Fruit fly (Drosophila melanogaster): ENCODE results near the gene CG5011.

The CG5011 gene

dm6 chr2L:1185642-1186497 is 14.6 kb upstream of the CG5011 start, which contains the start of gene CG5001 (continued):
- TF ChIP-seq D (optimal IDR thresholded peaks at IDR 0.05), result no peak
- TF ChIP-seq D (GFP tag; optimal IDR thresholded peaks at IDR 0.05), result no peak
- TF ChIP-seq CG14710 (tag; optimal IDR thresholded peaks at IDR 0.05), result peak; percentile 76
- peak in 1 of 2 experiments; percentile 30 for TF ChIP-seq crp (GFP tag; optimal IDR thresholded peaks at IDR 0.05)
- TF ChIP-seq Drgx (GFP tag; IDR thresholded peaks at IDR 0.05), result peak; percentile 87
- peak; percentile 68 for TF ChIP-seq CHES-1-like (GFP tag; optimal IDR thresholded peaks at IDR 0.05)
- peak; percentile 59; the same call in 1 of the 2 replicates for TF ChIP-seq CG11085 (GFP tag; IDR thresholded peaks at IDR 0.05)
- TF ChIP-seq CG10654 (GFP tag; optimal IDR thresholded peaks at IDR 0.05), result peak; percentile 74
- peak; percentile 91 for TF ChIP-seq Ptx1 (GFP tag; IDR thresholded peaks at IDR 0.05)
- no peak for TF ChIP-seq Vsx1 (GFP tag; optimal IDR thresholded peaks at IDR 0.05)
- peak; percentile 39 for TF ChIP-seq ash1 (GFP tag; optimal IDR thresholded peaks at IDR 0.05)
- no peak for TF ChIP-seq vnd (GFP tag; IDR thresholded peaks at IDR 0.05; ENCODE audit: partially characterized antibody)
- TF ChIP-seq CG2129 (GFP tag; IDR thresholded peaks at IDR 0.05; ENCODE audit: partially characterized antibody), result no peak
- TF ChIP-seq Deaf1 (tag; optimal IDR thresholded peaks at IDR 0.05), result peak; percentile 88
- TF ChIP-seq CG31388 (GFP tag; optimal IDR thresholded peaks at IDR 0.05), result peak; percentile 70
- TF ChIP-seq Doc3 (GFP tag; IDR thresholded peaks at IDR 0.05; ENCODE audit: partially characterized antibody), result no peak
- TF ChIP-seq Hmr (GFP tag; optimal IDR thresholded peaks at IDR 0.05), result peak; percentile 78
- TF ChIP-seq stc (GFP tag; IDR thresholded peaks at IDR 0.05), result peak; percentile 90
- no peak for TF ChIP-seq CG3065 (GFP tag; optimal IDR thresholded peaks at IDR 0.05)
- TF ChIP-seq CG33213 (GFP tag; optimal IDR thresholded peaks at IDR 0.05), result peak; percentile 60
- peak; percentile 7; the same call in 1 of the 3 replicates for TF ChIP-seq Optix (GFP tag; IDR thresholded peaks at IDR 0.05)
- TF ChIP-seq CG12942 (GFP tag; optimal IDR thresholded peaks at IDR 0.05), result peak; percentile 73
- peak; percentile 37 for TF ChIP-seq CG7928 (GFP tag; optimal IDR thresholded peaks at IDR 0.05)
- peak; percentile 54 for TF ChIP-seq nom (GFP tag; optimal IDR thresholded peaks at IDR 0.05)
- TF ChIP-seq otp (GFP tag; IDR thresholded peaks at IDR 0.05), result peak; percentile 76
- no peak for TF ChIP-seq lov (optimal IDR thresholded peaks at IDR 0.05)
- peak; percentile 70; the same call in 1 of the 3 replicates for TF ChIP-seq lov (GFP tag; IDR thresholded peaks at IDR 0.05)
- peak; percentile 90 for TF ChIP-seq CG18599 (GFP tag; optimal IDR thresholded peaks at IDR 0.05)
- TF ChIP-seq CG18764 (GFP tag; optimal IDR thresholded peaks at IDR 0.05), result no peak
- TF ChIP-seq Nf-YA (GFP tag; IDR thresholded peaks at IDR 0.05), result peak; percentile 76
- peak; percentile 86 for TF ChIP-seq CG11695 (GFP tag; IDR thresholded peaks at IDR 0.05)
- TF ChIP-seq Ssrp (tag; optimal IDR thresholded peaks at IDR 0.05), result peak; percentile 79
- TF ChIP-seq CG7839 (tag; optimal IDR thresholded peaks at IDR 0.05), result peak; percentile 91
- TF ChIP-seq ci (GFP tag; IDR thresholded peaks at IDR 0.05), result peak; percentile 89
- TF ChIP-seq CG18262 (tag; optimal IDR thresholded peaks at IDR 0.05), result peak; percentile 90
- peak; percentile 82 for TF ChIP-seq chm (GFP tag; IDR thresholded peaks at IDR 0.05)
- TF ChIP-seq ewg (GFP tag; optimal IDR thresholded peaks at IDR 0.05), result peak; percentile 68
- TF ChIP-seq Hr78 (GFP tag; optimal IDR thresholded peaks at IDR 0.05), result peak in 1 of 2 experiments; percentile 61
- no peak for TF ChIP-seq Rx (GFP tag; IDR thresholded peaks at IDR 0.05)
- no peak for TF ChIP-seq TFAM (GFP tag; optimal IDR thresholded peaks at IDR 0.05)
- no peak for TF ChIP-seq CG11504 (tag; optimal IDR thresholded peaks at IDR 0.05)
- peak; percentile 75 for TF ChIP-seq ems (GFP tag; optimal IDR thresholded peaks at IDR 0.05)
- peak; percentile 65 for TF ChIP-seq CG12219 (GFP tag; optimal IDR thresholded peaks at IDR 0.05)
- TF ChIP-seq CG12769 (tag; optimal IDR thresholded peaks at IDR 0.05), result peak; percentile 90
- no peak for TF ChIP-seq eve (GFP tag; optimal IDR thresholded peaks at IDR 0.05)
- no peak for TF ChIP-seq nerfin-2 (GFP tag; IDR thresholded peaks at IDR 0.05; ENCODE audit: partially characterized antibody)
- peak; percentile 83 for TF ChIP-seq H15 (GFP tag; IDR thresholded peaks at IDR 0.05)
- TF ChIP-seq eyg (GFP tag; optimal IDR thresholded peaks at IDR 0.05), result peak; percentile 55

All from whole organism, embryonic.